Worm (Caenorhabditis elegans): ENCODE results near the gene K10C2.8.

DNA sequence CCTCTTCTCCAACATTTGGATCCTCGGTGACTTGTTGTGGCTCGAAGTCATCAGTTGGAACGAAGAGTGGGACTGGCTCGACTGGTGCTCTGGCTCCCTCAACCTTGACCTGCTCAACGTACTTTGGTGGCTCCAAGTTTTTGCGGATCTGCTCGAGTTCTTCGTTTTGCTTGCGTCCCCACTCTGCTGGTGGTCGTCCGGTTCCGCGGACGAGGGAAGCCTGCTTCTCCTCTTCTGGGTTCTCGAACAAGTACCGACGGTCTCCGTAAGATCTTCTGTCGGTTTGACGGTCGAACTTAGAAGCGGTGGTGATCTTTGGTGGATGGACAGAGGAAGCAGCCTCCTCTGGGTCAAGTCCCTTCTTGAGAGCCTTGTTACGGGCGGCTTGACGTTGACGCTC, 28.7 kb downstream of the K10C2.8 start:
- TF ChIP-seq mxl-2 (GFP tag; conservative IDR thresholded peaks at IDR 0.05) (no peak), hif-1 (tag; optimal IDR thresholded peaks at IDR 0.05) (no peak), fos-1 (tag; optimal IDR thresholded peaks at IDR 0.05) (no peak), dmd-8 (GFP tag; IDR thresholded peaks at IDR 0.05) (no peak), dpl-1 (GFP tag; optimal IDR thresholded peaks at IDR 0.05) (no peak), madf-5 (GFP tag; IDR thresholded peaks at IDR 0.05) (no peak), unc-62 (GFP tag; optimal IDR thresholded peaks at IDR 0.05 in 1 of 2) (no peak), unc-62 (tag; optimal IDR thresholded peaks at IDR 0.05) (no peak), nhr-237 (tag; optimal IDR thresholded peaks at IDR 0.05) (no peak)
